Worm (Caenorhabditis elegans): Measurements from ENCODE around the gene T09F3.5.

T09F3.5 gene

DNA sequence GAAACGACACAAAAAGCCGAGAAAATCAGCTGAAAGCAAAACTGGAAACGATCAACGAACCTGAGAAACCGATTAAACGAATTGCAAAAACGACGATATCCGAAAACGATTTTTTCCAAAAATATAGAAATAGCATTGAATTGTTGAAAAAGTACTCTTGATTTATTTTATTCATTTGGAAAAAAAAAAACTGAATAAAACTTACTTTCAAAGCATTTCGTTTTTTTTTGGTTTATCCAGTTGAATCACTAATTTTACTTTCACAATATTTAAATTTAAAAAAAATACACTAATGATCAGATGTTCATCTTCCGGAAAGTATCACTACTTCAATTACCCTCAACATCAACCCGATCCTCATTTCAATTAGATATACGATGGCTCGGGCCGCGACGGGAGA lies at the start of gene T09F3.5:
Gene T09F3.5, plus strand, starts transcription at position 301 of the 400 bp plus-strand sequence.
- TF ChIP-seq elt-3 (tag; optimal IDR thresholded peaks at IDR 0.05) (no peak), snpc-4 (tag; optimal IDR thresholded peaks at IDR 0.05) (no peak), ham-2 (GFP tag; optimal IDR thresholded peaks at IDR 0.05) (no peak), M03D4.4 (tag; optimal IDR thresholded peaks at IDR 0.05) (no peak), tbx-8 (GFP tag; optimal IDR thresholded peaks at IDR 0.05) (no peak), ceh-39 (tag; optimal IDR thresholded peaks at IDR 0.05) (no peak), unc-62 (GFP tag; optimal IDR thresholded peaks at IDR 0.05) (no peak), cnd-1 (tag; optimal IDR thresholded peaks at IDR 0.05) (no peak), zip-8 (tag; optimal IDR thresholded peaks at IDR 0.05) (no peak), lin-13 (tag; optimal IDR thresholded peaks at IDR 0.05) (no peak), sptf-1 (tag; optimal IDR thresholded peaks at IDR 0.05) (no peak), sem-2 (GFP tag; optimal IDR thresholded peaks at IDR 0.05) (no peak), nhr-76 (tag; optimal IDR thresholded peaks at IDR 0.05) (no peak)

DNA sequence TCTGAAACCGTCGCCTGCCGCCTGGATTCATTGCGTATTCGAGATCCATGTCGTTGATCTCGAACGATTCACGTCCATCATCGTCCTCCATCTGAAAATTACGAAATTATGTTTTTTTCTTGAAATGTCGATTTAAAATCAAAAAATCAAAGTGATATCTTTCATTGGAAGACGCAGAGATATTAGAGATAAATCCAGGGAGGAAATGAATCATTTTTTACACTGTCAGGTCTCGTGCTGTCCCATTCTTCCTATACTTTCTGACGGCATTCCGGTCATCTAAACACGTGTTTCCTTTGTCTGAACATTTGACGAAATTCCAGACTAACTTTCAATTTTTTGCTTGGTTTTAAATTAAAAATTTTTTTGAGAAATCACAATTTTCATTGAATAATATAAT lies 46.8 kb upstream of the T09F3.5 start, which contains the start of gene stip-1:
Gene stip-1, minus strand, starts transcription at position 98 of the 400 bp plus-strand sequence.
- TF ChIP-seq zip-8 (tag; optimal IDR thresholded peaks at IDR 0.05) (no peak), unc-39 (tag; optimal IDR thresholded peaks at IDR 0.05) (no peak), M03D4.4 (tag; optimal IDR thresholded peaks at IDR 0.05) (no peak), bed-3 (GFP tag; optimal IDR thresholded peaks at IDR 0.05) (no peak), ceh-83 (GFP tag; optimal IDR thresholded peaks at IDR 0.05) (no peak), pha-4 (tag; optimal IDR thresholded peaks at IDR 0.05) (no peak), ceh-39 (tag; optimal IDR thresholded peaks at IDR 0.05) (no peak), sptf-1 (tag; optimal IDR thresholded peaks at IDR 0.05) (no peak), ztf-11 (tag; optimal IDR thresholded peaks at IDR 0.05) (no peak), hlh-1 (tag; optimal IDR thresholded peaks at IDR 0.05) (no peak), ces-1 (GFP tag; optimal IDR thresholded peaks at IDR 0.05) (no peak), cnd-1 (tag; optimal IDR thresholded peaks at IDR 0.05) (no peak), mls-2 (tag; optimal IDR thresholded peaks at IDR 0.05) (no peak), ceh-43 (GFP tag; optimal IDR thresholded peaks at IDR 0.05) (no peak), ham-2 (GFP tag; optimal IDR thresholded peaks at IDR 0.05) (no peak), drap-1 (GFP tag; optimal IDR thresholded peaks at IDR 0.05) (no peak), mep-1 (tag; optimal IDR thresholded peaks at IDR 0.05) (no peak), tbx-8 (GFP tag; optimal IDR thresholded peaks at IDR 0.05) (no peak)

DNA sequence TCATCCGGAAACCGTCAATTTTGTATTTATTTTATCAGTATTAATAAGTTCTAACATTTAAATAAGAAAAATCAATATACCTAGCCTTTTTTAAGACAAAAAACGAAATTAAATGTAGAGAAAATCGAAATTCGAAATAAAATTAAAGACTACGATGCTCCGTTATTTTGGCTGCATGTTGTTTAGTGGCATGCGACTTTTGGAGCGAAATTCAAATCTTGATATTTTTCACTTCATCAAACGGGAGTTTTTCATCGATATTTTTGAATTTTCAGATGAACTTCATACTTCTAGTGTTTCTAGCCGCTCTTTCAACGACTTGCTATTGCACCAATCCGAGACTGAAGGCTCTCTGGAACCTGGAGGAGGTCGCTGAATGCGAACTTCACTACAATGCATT lies 46.2 kb upstream of the T09F3.5 start, which contains the start of gene C07E3.9:
Gene C07E3.9, plus strand, starts transcription at position 270 of the 400 bp plus-strand sequence.
- TF ChIP-seq lsy-2 (tag; optimal IDR thresholded peaks at IDR 0.05) (peak; percentile 56), nhr-237 (tag; optimal IDR thresholded peaks at IDR 0.05) (peak; percentile 40), ztf-11 (tag; optimal IDR thresholded peaks at IDR 0.05) (no peak), mab-5 (tag; optimal IDR thresholded peaks at IDR 0.05) (no peak), ceh-39 (tag; optimal IDR thresholded peaks at IDR 0.05) (no peak), M03D4.4 (tag; optimal IDR thresholded peaks at IDR 0.05) (no peak), ces-1 (GFP tag; optimal IDR thresholded peaks at IDR 0.05) (peak; percentile 87), unc-120 (tag; optimal IDR thresholded peaks at IDR 0.05; ENCODE audit: poor library complexity, severe bottlenecking) (no peak)

DNA sequence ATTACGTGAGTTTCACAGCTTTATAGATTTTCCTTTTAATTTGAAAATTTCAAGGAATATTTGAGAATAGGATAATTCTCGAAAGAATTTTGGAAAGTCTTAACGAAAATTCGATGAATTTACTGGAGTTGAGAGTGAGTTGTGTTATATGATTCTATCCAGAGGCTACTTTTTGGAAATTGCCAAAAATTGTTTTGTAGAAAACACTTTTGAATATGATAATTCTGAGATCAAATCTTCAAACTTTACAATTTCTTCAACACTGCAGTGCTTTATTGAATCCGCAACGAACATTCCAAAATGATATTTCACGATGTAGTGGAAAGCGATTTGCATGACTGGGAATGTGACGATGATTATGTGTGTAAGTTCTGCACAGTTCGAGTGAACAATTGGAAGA lies 44.7 kb upstream of the T09F3.5 start, which contains the start of gene C07E3.8:
Gene C07E3.8, plus strand, starts transcription at position 301 of the 400 bp plus-strand sequence.
- TF ChIP-seq zip-8 (tag; optimal IDR thresholded peaks at IDR 0.05): no peak

DNA sequence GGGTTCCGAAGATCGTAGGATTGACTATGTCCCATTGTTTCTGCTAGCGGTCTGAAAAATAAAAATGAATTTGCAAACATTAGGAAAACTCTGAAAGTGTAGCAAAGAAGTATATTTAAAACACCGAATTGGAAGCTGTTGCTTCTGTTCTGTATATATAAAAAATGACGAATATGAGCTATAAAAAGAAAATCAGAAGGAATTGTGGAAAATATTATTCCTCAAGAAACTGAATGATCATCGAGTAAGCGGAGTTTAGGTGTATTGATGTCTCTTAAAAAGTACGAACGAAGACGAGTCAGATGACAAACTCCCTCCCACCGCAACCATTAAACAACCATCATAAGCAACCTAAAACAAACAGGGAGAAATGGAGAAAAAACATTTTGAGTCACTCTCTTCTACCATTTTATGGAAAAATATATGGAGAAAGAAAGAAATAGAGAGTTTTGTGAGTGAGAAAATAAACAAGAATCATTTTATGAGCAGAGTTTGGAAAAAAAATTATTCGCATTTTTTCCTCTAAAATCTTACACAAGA lies 39.1 kb upstream of the T09F3.5 start, which contains the start of gene C07E3.3:
Gene C07E3.3, minus strand, starts transcription at position 51 of the 540 bp plus-strand sequence.
- TF ChIP-seq bed-3 (GFP tag; optimal IDR thresholded peaks at IDR 0.05) (no peak), pha-4 (tag; optimal IDR thresholded peaks at IDR 0.05) (no peak), nhr-2 (tag; optimal IDR thresholded peaks at IDR 0.05) (no peak), tbx-8 (GFP tag; optimal IDR thresholded peaks at IDR 0.05) (no peak), M03D4.4 (tag; optimal IDR thresholded peaks at IDR 0.05) (no peak), sem-2 (GFP tag; optimal IDR thresholded peaks at IDR 0.05) (no peak), snpc-4 (tag; optimal IDR thresholded peaks at IDR 0.05) (no peak), ceh-43 (GFP tag; optimal IDR thresholded peaks at IDR 0.05) (no peak)

DNA sequence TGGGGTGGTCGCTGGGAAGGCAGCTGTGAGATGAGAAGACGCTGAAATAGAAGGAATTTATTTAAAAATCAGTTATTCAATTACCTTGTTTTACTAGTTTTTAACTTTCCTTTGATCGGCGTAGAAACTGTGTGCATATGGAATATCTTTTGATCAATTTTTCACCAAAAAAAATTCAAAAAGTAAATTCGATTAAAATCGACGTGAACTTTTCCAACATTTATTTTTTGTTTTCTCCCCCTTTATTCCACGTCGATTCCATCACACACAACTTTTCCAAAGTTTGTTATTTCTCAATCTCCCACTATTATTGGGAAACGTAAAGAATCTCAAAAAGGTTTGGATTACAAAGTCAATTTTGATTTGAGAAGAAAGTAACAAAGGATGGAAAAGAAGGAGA lies 36.2 kb upstream of the T09F3.5 start, which contains the start of gene C07E3.4:
Gene C07E3.4, plus strand, starts transcription at position 301 of the 400 bp plus-strand sequence.
- TF ChIP-seq lin-32 (GFP tag; optimal IDR thresholded peaks at IDR 0.05): no peak
- TF ChIP-seq nhr-28 (tag; optimal IDR thresholded peaks at IDR 0.05): no peak
- no peak for TF ChIP-seq ztf-11 (tag; optimal IDR thresholded peaks at IDR 0.05)

Measured in whole organism, mixed stage, embryonic.